Worm (Caenorhabditis elegans): ENCODE results near the gene npp-19.
A peak's percentile ranks its signal among the peaks of the same experiment; 100 is the strongest.

The npp-19 gene

ce11 chrII:10804907-10805306 lies 6.6 kb upstream of the npp-19 start:
- no peak for TF ChIP-seq egl-27 (tag; optimal IDR thresholded peaks at IDR 0.05)
- TF ChIP-seq nhr-85 (tag) = peak; percentile 18
- no peak for TF ChIP-seq mep-1 (tag; optimal IDR thresholded peaks at IDR 0.05)
- no peak for TF ChIP-seq efl-1 (optimal IDR thresholded peaks at IDR 0.05)
- TF ChIP-seq efl-1 (GFP tag; optimal IDR thresholded peaks at IDR 0.05 in 1 of 2) = peak in 1 of 2 experiments; percentile 55
- no peak for TF ChIP-seq mef-2 (tag; optimal IDR thresholded peaks at IDR 0.05)

DNA sequence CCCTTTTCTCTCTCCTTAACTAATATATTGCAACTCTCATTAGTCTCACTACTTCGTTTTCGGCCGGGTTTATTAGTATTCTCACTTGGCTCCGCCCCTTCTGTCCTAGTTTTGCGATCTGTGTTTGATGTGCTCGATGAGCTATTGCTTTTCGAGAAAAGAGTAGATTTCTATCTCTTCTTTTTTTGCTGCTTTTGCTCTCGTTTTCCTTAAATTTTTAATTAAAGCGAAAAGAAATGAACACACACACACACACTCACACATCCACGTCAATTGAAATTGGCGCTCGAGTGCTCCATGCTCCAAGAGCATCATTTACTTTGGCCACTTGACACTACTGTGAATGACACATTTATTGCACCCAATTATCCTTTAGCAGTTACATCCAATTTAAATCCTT lies 6.2 kb upstream of the npp-19 start:
- no peak for TF ChIP-seq unc-62 (GFP tag; optimal IDR thresholded peaks at IDR 0.05)
- TF ChIP-seq egl-13 (tag; optimal IDR thresholded peaks at IDR 0.05) = peak; percentile 33
- TF ChIP-seq lin-14 (GFP tag; optimal IDR thresholded peaks at IDR 0.05) = peak; percentile 62
- no peak for TF ChIP-seq tlp-1 (tag; optimal IDR thresholded peaks at IDR 0.05)
- peak in 1 of 2 experiments; percentile 15 for TF ChIP-seq lsy-2 (tag; optimal IDR thresholded peaks at IDR 0.05)
- TF ChIP-seq nhr-71 (tag; optimal IDR thresholded peaks at IDR 0.05) = peak; percentile 24
- TF ChIP-seq dsc-1 (tag; optimal IDR thresholded peaks at IDR 0.05) = peak; percentile 9

ce11 chrII:10800209-10800608 lies 1.9 kb upstream of the npp-19 start:
- no peak for TF ChIP-seq Y116A8C.19 (tag; optimal IDR thresholded peaks at IDR 0.05; ENCODE audit: borderline replicate concordance)
- no peak for TF ChIP-seq lin-15B (tag; optimal IDR thresholded peaks at IDR 0.05)
- TF ChIP-seq mef-2 (tag; optimal IDR thresholded peaks at IDR 0.05) = peak; percentile 13
- no peak for TF ChIP-seq dsc-1 (tag; optimal IDR thresholded peaks at IDR 0.05)
- TF ChIP-seq nhr-71 (tag; optimal IDR thresholded peaks at IDR 0.05) = peak; percentile 28
- no peak for TF ChIP-seq jun-1 (tag; optimal IDR thresholded peaks at IDR 0.05)
- no peak for TF ChIP-seq nhr-77 (tag; optimal IDR thresholded peaks at IDR 0.05)
- TF ChIP-seq egl-13 (tag; optimal IDR thresholded peaks at IDR 0.05) = peak; percentile 21
- peak; percentile 13 for TF ChIP-seq nhr-47 (tag; optimal IDR thresholded peaks at IDR 0.05)
- TF ChIP-seq lin-14 (GFP tag; optimal IDR thresholded peaks at IDR 0.05) = peak; percentile 82
- TF ChIP-seq lsy-2 (tag; optimal IDR thresholded peaks at IDR 0.05) = peak in 1 of 2 experiments; percentile 3

DNA sequence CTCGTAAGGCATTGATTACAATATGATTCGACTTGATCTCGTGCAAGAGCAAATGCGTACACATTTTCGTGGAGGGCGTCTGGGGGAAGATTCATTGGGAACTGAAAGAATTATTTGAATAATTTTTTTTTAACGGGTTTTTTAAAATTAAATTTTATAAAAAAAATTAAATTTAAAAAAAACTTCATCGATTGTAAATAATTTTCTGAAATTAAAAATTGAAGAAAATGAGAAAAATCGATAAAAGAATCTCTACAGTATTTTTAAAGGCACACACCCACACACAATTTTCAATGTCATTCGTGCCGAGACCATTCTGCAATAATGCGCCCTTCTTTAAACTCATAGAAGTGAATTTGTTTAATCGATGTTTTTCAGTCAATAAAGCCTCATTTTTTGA lies 2.1 kb downstream of the npp-19 start, which contains the start of gene set-14:
Gene set-14 (minus strand): TSS at position 101 of the 400 bp plus-strand sequence.
- TF ChIP-seq lin-15B (tag; optimal IDR thresholded peaks at IDR 0.05) (no peak), C16A3.4 (tag; optimal IDR thresholded peaks at IDR 0.05) (no peak), nhr-19 (GFP tag; conservative IDR thresholded peaks at IDR 0.05) (no peak), nhr-76 (tag; optimal IDR thresholded peaks at IDR 0.05) (no peak), mab-9 (GFP tag; IDR thresholded peaks at IDR 0.05) (no peak), nhr-90 (tag; optimal IDR thresholded peaks at IDR 0.05; ENCODE audit: poor library complexity) (no peak), lin-39 (tag; optimal IDR thresholded peaks at IDR 0.05) (no peak), unc-98 (GFP tag; IDR thresholded peaks at IDR 0.05) (no peak), fkh-4 (tag; optimal IDR thresholded peaks at IDR 0.05; ENCODE audit: borderline replicate concordance) (no peak), skn-1 (tag; optimal IDR thresholded peaks at IDR 0.05) (no peak), lir-3 (tag; optimal IDR thresholded peaks at IDR 0.05; ENCODE audit: poor library complexity) (no peak)

- TF ChIP-seq C34B4.2 (tag; optimal IDR thresholded peaks at IDR 0.05) (no peak), jun-1 (tag; optimal IDR thresholded peaks at IDR 0.05) (no peak), hpl-2 (GFP tag; optimal IDR thresholded peaks at IDR 0.05) (no peak), isw-1 (GFP tag; IDR thresholded peaks at IDR 0.05) (no peak), aly-2 (tag; optimal IDR thresholded peaks at IDR 0.05) (no peak), tbx-2 (tag; optimal IDR thresholded peaks at IDR 0.05) (no peak), fkh-10 (GFP tag; optimal IDR thresholded peaks at IDR 0.05) (no peak), sptf-1 (tag; optimal IDR thresholded peaks at IDR 0.05) (no peak), ztf-11 (tag; optimal IDR thresholded peaks at IDR 0.05) (no peak), F16B12.6 (tag; optimal IDR thresholded peaks at IDR 0.05) (no peak), hlh-4 (tag; optimal IDR thresholded peaks at IDR 0.05) (no peak)
These were observed 4.9 kb downstream of the npp-19 start, which contains the start of gene vps-11 for ce11 chrII:10793393-10793792. TSS of gene vps-11 (minus strand) at chrII:10793493.
